Fruit fly (Drosophila melanogaster) whole organism, embryonic: Measurements from ENCODE around the gene spas.

ENCODE experiments used
- Atf6 ChIP-seq: fragments of 200-800 bp; sonication (Bioruptor generic); IDR thresholded peaks from 2 replicates; pipeline ENCODE4 v1.3.6; 2022; ENCODE audit warnings: missing biosample characterization, missing genetic modification characterization
- B-H1 ChIP-seq: fragments of 200-800 bp; sonication (Bioruptor generic); IDR thresholded peaks from 3 replicates; pipeline ENCODE4 v1.3.6; 2022; ENCODE audit warnings: missing biosample characterization, missing genetic modification characterization
- BtbVII ChIP-seq: fragments of 200-800 bp; sonication (Bioruptor generic); optimal IDR thresholded peaks from 3 replicates; lab custom pipeline; 2017; ENCODE audit warnings: missing biosample characterization, mild to moderate bottlenecking, missing genetic modification characterization
- CG10209 ChIP-seq: fragments of 200-800 bp; sonication (Bioruptor generic); optimal IDR thresholded peaks from 3 replicates; lab custom pipeline; 2017; ENCODE audit warnings: missing biosample characterization, mild to moderate bottlenecking, missing genetic modification characterization, missing genetic modification reagents
- CG10565 ChIP-seq: fragments of 200-800 bp; sonication (Bioruptor generic); optimal IDR thresholded peaks from 3 replicates; lab custom pipeline; 2016; ENCODE audit warnings: missing biosample characterization, mild to moderate bottlenecking, missing genetic modification characterization
- CG10979 ChIP-seq: fragments of 200-800 bp; sonication (Bioruptor generic); optimal IDR thresholded peaks from 2 replicates; lab custom pipeline; 2018; ENCODE audit warnings: missing biosample characterization, mild to moderate bottlenecking, missing genetic modification characterization, moderate library complexity
- CG12744 ChIP-seq: fragments of 200-800 bp; sonication (Bioruptor generic); optimal IDR thresholded peaks from 2 replicates; lab custom pipeline; 2016; ENCODE audit warnings: missing biosample characterization, missing genetic modification characterization
- CG14667 ChIP-seq: fragments of 200-800 bp; sonication (Bioruptor generic); IDR thresholded peaks from 2 replicates; pipeline ENCODE4 v1.3.6; 2022; ENCODE audit warnings: missing biosample characterization, missing genetic modification characterization
- CG15514 ChIP-seq: fragments of 200-800 bp; sonication (Bioruptor generic); optimal IDR thresholded peaks from 3 replicates; lab custom pipeline; 2017; ENCODE audit warnings: missing biosample characterization, missing genetic modification characterization, mild to moderate bottlenecking, moderate library complexity, missing genetic modification reagents
- CG16813 ChIP-seq: fragments of 200-800 bp; sonication (Bioruptor generic); IDR thresholded peaks from 3 replicates; pipeline ENCODE4 v1.3.6; 2022; ENCODE audit warnings: missing biosample characterization, missing genetic modification characterization; ENCODE audit not compliant: partially characterized antibody
- CG17385 ChIP-seq: fragments of 200-800 bp; sonication (Bioruptor generic); optimal IDR thresholded peaks from 3 replicates; lab custom pipeline; 2018; ENCODE audit warnings: missing biosample characterization, mild to moderate bottlenecking, missing genetic modification characterization
- CG18011 ChIP-seq: fragments of 200-800 bp; sonication (Bioruptor generic); optimal IDR thresholded peaks from 2 replicates; lab custom pipeline; 2017; ENCODE audit warnings: missing biosample characterization, missing genetic modification characterization, mild to moderate bottlenecking, moderate library complexity, missing genotype
- CG18476 ChIP-seq: fragments of 200-800 bp; sonication (Bioruptor generic); optimal IDR thresholded peaks from 2 replicates; lab custom pipeline; 2016; ENCODE audit warnings: missing biosample characterization, mild to moderate bottlenecking, missing genetic modification characterization
- CG32767 ChIP-seq: fragments of 200-800 bp; sonication (Bioruptor generic); IDR thresholded peaks from 2 replicates; pipeline ENCODE4 v1.3.6; 2022; ENCODE audit warnings: missing biosample characterization, missing genetic modification characterization
- CG34224 ChIP-seq: fragments of 200-800 bp; sonication (Bioruptor generic); IDR thresholded peaks from 3 replicates; pipeline ENCODE4 v1.3.6; 2022; ENCODE audit warnings: missing biosample characterization, missing genetic modification characterization; ENCODE audit not compliant: partially characterized antibody
- CG42726 ChIP-seq: fragments of 200-800 bp; sonication (Bioruptor generic); IDR thresholded peaks from 2 replicates; pipeline ENCODE4 v1.3.6; 2022; ENCODE audit warnings: missing biosample characterization, missing genetic modification characterization; ENCODE audit not compliant: partially characterized antibody
- CG4854 ChIP-seq: fragments of 200-800 bp; sonication (Bioruptor generic); optimal IDR thresholded peaks from 2 replicates; lab custom pipeline; 2016; ENCODE audit warnings: missing biosample characterization, missing genetic modification characterization, inconsistent platforms
- CG7786 ChIP-seq: fragments of 200-800 bp; sonication (Bioruptor generic); optimal IDR thresholded peaks from 2 replicates; lab custom pipeline; 2016; ENCODE audit warnings: missing biosample characterization, missing genetic modification characterization
- CG7987 ChIP-seq: fragments of 200-800 bp; sonication (Bioruptor generic); optimal IDR thresholded peaks from 2 replicates; lab custom pipeline; 2018; ENCODE audit warnings: missing biosample characterization, mild to moderate bottlenecking, missing genetic modification characterization, moderate library complexity
- CG9437 ChIP-seq: fragments of 200-800 bp; sonication (Bioruptor generic); optimal IDR thresholded peaks from 2 replicates; lab custom pipeline; 2018; ENCODE audit warnings: missing biosample characterization, mild to moderate bottlenecking, missing genetic modification characterization
- CG9817 ChIP-seq: fragments of 200-800 bp; sonication (Bioruptor generic); optimal IDR thresholded peaks from 2 replicates; lab custom pipeline; 2018; ENCODE audit warnings: missing biosample characterization, mild to moderate bottlenecking, missing genetic modification characterization, moderate library complexity
- CG9932 ChIP-seq: fragments of 200-800 bp; sonication (Bioruptor generic); IDR thresholded peaks from 2 replicates; pipeline ENCODE4 v1.3.6; 2022; ENCODE audit warnings: missing biosample characterization, missing genetic modification characterization
- Chrac-16 ChIP-seq: fragments of 200-800 bp; sonication (Bioruptor generic); optimal IDR thresholded peaks from 3 replicates; lab custom pipeline; 2016; ENCODE audit warnings: missing biosample characterization, missing genetic modification characterization
- D ChIP-seq, 2 experiments: fragments of 200-800 bp in 1 of 2; fragments of >200 bp in 1 of 2; sonication (Bioruptor generic) in 1 of 2; optimal IDR thresholded peaks; 2 replicates in 1 of 2; 3 replicates in 1 of 2; lab custom pipeline; 2017; ENCODE audit warnings: mild to moderate bottlenecking in 1 of 2, missing biosample characterization in 1 of 2, missing genetic modification characterization in 1 of 2, missing genetic modification reagents in 1 of 2
- Drgx ChIP-seq: fragments of 200-800 bp; sonication (Bioruptor generic); IDR thresholded peaks from 2 replicates; pipeline ENCODE4 v1.3.6; 2022; ENCODE audit warnings: missing biosample characterization, missing genetic modification characterization
- HmgD ChIP-seq: fragments of 200-800 bp; sonication (Bioruptor generic); optimal IDR thresholded peaks from 3 replicates; lab custom pipeline; 2016; ENCODE audit warnings: missing biosample characterization, missing genetic modification characterization
- Lhr ChIP-seq: fragments of 200-800 bp; sonication (Bioruptor generic); optimal IDR thresholded peaks from 3 replicates; lab custom pipeline; 2017; ENCODE audit warnings: mild to moderate bottlenecking, missing biosample characterization, missing genetic modification reagents, missing genetic modification characterization
- Max ChIP-seq: fragments of 200-800 bp; sonication (Bioruptor generic); optimal IDR thresholded peaks from 2 replicates; lab custom pipeline; 2016; ENCODE audit warnings: missing biosample characterization, mild to moderate bottlenecking, missing genetic modification characterization
- ash1 ChIP-seq: fragments of 200-800 bp; sonication (Bioruptor generic); optimal IDR thresholded peaks from 2 replicates; lab custom pipeline; 2018; ENCODE audit warnings: missing biosample characterization, mild to moderate bottlenecking, missing genetic modification characterization
- br ChIP-seq: fragments of >200 bp; optimal IDR thresholded peaks from 2 replicates; lab custom pipeline; 2017
- esg ChIP-seq: fragments of 200-800 bp; sonication (Bioruptor generic); conservative IDR thresholded peaks from 2 replicates; pipeline ENCODE4 v1.3.6; 2022; ENCODE audit warnings: missing biosample characterization, missing genetic modification characterization
- fd3F ChIP-seq: fragments of 200-800 bp; sonication (Bioruptor generic); optimal IDR thresholded peaks from 2 replicates; lab custom pipeline; 2018; ENCODE audit warnings: missing biosample characterization, mild to moderate bottlenecking, missing genetic modification characterization, moderate library complexity
- fd64A ChIP-seq: fragments of 200-800 bp; sonication (Bioruptor generic); optimal IDR thresholded peaks from 3 replicates; lab custom pipeline; 2018; ENCODE audit warnings: missing biosample characterization, mild to moderate bottlenecking, missing genetic modification characterization
- kah ChIP-seq: fragments of 200-800 bp; sonication (Bioruptor generic); optimal IDR thresholded peaks from 2 replicates; lab custom pipeline; 2018; ENCODE audit warnings: missing biosample characterization, mild to moderate bottlenecking, missing genetic modification characterization
- kni ChIP-seq: fragments of 200-800 bp; sonication (Bioruptor generic); optimal IDR thresholded peaks from 3 replicates; lab custom pipeline; 2017; ENCODE audit warnings: mild to moderate bottlenecking, missing biosample characterization, missing genetic modification reagents, missing genetic modification characterization
- lov ChIP-seq, 2 experiments: fragments of 200-800 bp in 1 of 2; fragments of >200 bp in 1 of 2; sonication (Bioruptor generic) in 1 of 2; IDR thresholded peaks in 1 of 2; optimal IDR thresholded peaks in 1 of 2; 2 replicates in 1 of 2; 3 replicates in 1 of 2; pipeline versions ENCODE4 v1.3.6 to Lab custom; 2017 to 2022; ENCODE audit warnings: missing biosample characterization in 1 of 2, missing genetic modification characterization in 1 of 2
- pnt ChIP-seq: fragments of 200-800 bp; sonication (Bioruptor generic); optimal IDR thresholded peaks from 3 replicates; lab custom pipeline; 2016; ENCODE audit warnings: missing biosample characterization, missing genetic modification characterization
- prd ChIP-seq, 3 experiments: fragments of >200 bp in 2 of 3; fragments of 200-800 bp in 1 of 3; sonication (Bioruptor generic) in 1 of 3; optimal IDR thresholded peaks in 2 of 3; IDR thresholded peaks in 1 of 3; 2 replicates in 2 of 3; 3 replicates in 1 of 3; pipeline versions ENCODE4 v1.3.6 to Lab custom; 2017 to 2022; ENCODE audit warnings: missing biosample characterization in 1 of 3, missing genetic modification characterization in 1 of 3
- pros ChIP-seq: fragments of 200-800 bp; sonication (Bioruptor generic); optimal IDR thresholded peaks from 3 replicates; lab custom pipeline; 2019; ENCODE audit warnings: missing biosample characterization, mild to moderate bottlenecking, missing genetic modification characterization, moderate library complexity
- repo ChIP-seq: fragments of 200-800 bp; sonication (Bioruptor generic); optimal IDR thresholded peaks from 2 replicates; lab custom pipeline; 2016; ENCODE audit warnings: missing biosample characterization, missing genetic modification characterization
- schlank ChIP-seq: fragments of 200-800 bp; sonication (Bioruptor generic); optimal IDR thresholded peaks from 2 replicates; lab custom pipeline; 2018; ENCODE audit warnings: missing biosample characterization, mild to moderate bottlenecking, missing genetic modification characterization
- scrt ChIP-seq: fragments of 200-800 bp; sonication (Bioruptor generic); optimal IDR thresholded peaks from 2 replicates; lab custom pipeline; 2018; ENCODE audit warnings: missing biosample characterization, mild to moderate bottlenecking, missing genetic modification characterization, moderate library complexity
- tap ChIP-seq: fragments of 200-800 bp; optimal IDR thresholded peaks from 3 replicates; lab custom pipeline; 2019; ENCODE audit warnings: missing biosample characterization, mild to moderate bottlenecking, missing genetic modification characterization, moderate library complexity
- tgo ChIP-seq: fragments of 200-800 bp; sonication (Bioruptor generic); IDR thresholded peaks from 3 replicates; pipeline ENCODE4 v1.3.6; 2022; ENCODE audit warnings: missing biosample characterization, missing genetic modification characterization

spas gene

DNA sequence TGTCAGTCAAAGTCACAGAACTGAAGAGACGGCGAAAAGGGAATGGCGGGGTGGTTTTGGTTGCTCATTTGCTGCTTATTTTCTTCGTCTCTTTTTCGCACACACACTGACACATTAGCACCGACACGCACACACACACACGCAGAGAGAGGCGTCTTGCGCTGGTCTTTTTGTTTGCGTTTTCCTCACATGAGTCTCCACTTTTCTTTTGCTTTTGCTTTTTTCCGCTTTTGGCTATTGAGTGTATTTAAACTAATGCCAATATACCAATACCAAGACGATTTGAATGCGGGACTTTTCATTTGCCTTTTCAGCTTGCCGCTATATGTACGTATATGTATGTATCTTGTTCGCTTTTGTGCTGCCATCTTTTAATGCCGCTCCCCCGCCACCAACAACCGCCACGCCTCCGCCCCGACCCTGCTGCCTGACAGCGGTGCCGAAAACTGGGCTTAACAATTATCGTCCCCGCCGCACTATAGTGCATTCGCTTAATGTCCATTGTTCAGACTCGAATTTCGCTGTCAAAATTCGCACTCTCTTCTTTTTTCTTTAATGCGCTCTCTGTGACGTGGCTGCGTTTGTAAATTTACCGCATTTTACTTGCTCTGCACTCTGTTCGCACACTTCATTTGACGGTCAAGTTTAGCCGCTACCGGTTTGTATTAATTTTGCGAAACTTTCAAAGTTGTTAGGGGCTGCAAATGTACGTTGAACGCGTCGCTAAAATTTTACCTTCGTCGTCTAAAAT, 9.4 kb downstream of the spas start, which contains the start of gene CG5986 (continued):
- TF ChIP-seq fd3F (no peak), CG32767 (GFP tag; lab: Robert Waterston, UW) (peak; percentile 37; the same call in 1 of the 2 replicates), prd (optimal IDR thresholded peaks at IDR 0.05; lab: Kevin White, UChicago) (no peak), prd (GFP tag; IDR thresholded peaks at IDR 0.05; lab: Robert Waterston, UW) (0 out of 3 replicates have a peak, but pooled peaks have one; percentile 20), scrt (GFP tag; lab: Kevin White, UChicago) (no peak)

DNA sequence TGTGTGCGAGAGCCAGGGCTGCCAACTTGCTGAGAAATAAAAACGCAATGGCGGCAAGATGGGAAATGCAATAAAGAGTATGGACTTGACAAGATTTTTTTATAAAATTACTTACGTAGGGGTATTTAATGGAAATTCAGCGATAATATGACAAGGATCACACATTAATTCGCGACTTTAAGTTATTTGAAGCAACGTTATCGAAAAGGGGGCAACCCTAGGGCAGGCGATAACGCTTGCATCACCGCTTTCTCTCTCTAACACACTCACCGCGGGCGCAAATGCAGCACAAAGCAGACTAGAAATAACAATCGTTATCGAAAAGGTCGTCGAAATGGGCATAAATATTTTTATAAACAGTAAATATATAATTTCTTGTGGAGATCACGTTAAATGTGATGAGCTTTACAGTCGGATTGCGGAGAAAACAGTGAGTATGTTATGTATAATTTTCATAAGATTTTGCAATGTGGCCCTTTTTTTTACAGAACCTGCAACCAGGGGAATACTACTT, 10.0 kb downstream of the spas start, which contains the start of gene Rox8:
Gene Rox8 (minus strand): TSS at position 268 of the 514 bp plus-strand sequence.
- TF ChIP-seq br = no peak
- TF ChIP-seq CG10209 (GFP tag; lab: Kevin White, UChicago) = peak; percentile 9
- TF ChIP-seq B-H1 = no peak
- no peak for TF ChIP-seq CG10565
- no peak for TF ChIP-seq CG7987
- peak; percentile 73 for TF ChIP-seq CG15514 (GFP tag; lab: Kevin White, UChicago)
- TF ChIP-seq CG10979 (tag; lab: Kevin White, UChicago) = peak; percentile 38
- no peak for TF ChIP-seq fd64A
- TF ChIP-seq lov (optimal IDR thresholded peaks at IDR 0.05; lab: Kevin White, UChicago) = no peak
- TF ChIP-seq lov (GFP tag; IDR thresholded peaks at IDR 0.05; lab: Robert Waterston, UW) = no peak
- TF ChIP-seq CG7786 = no peak
- TF ChIP-seq Atf6 (GFP tag; lab: Robert Waterston, UW) = no peak; the same call in 1 of the 2 replicates
- TF ChIP-seq tgo (GFP tag; lab: Robert Waterston, UW) = no peak; the same call in 2 of the 3 replicates
- no peak for TF ChIP-seq Drgx
- peak; percentile 63 for TF ChIP-seq Max (GFP tag; lab: Kevin White, UChicago)
- TF ChIP-seq tap (tag; lab: Kevin White, UChicago) = peak; percentile 31
- peak; percentile 39 for TF ChIP-seq HmgD (GFP tag; lab: Kevin White, UChicago)
- TF ChIP-seq schlank (tag; lab: Kevin White, UChicago) = no peak
- TF ChIP-seq CG9932 (GFP tag; lab: Robert Waterston, UW) = peak; percentile 46
- peak; percentile 33 for TF ChIP-seq CG18476
- TF ChIP-seq CG12744 (GFP tag; lab: Kevin White, UChicago) = no peak
- TF ChIP-seq kni (GFP tag; lab: Kevin White, UChicago) = peak; percentile 68
- TF ChIP-seq CG14667 = no peak
- TF ChIP-seq esg = no peak; the same call in 1 of the 2 replicates
- no peak for TF ChIP-seq kah (GFP tag; lab: Kevin White, UChicago)
- no peak for TF ChIP-seq Chrac-16 (GFP tag; lab: Kevin White, UChicago)
- peak; percentile 52; the same call in 1 of the 3 replicates for TF ChIP-seq CG34224
- TF ChIP-seq CG18011 = no peak
- TF ChIP-seq CG42726 (GFP tag; lab: Robert Waterston, UW) = no peak
- TF ChIP-seq pros = no peak
- TF ChIP-seq prd (optimal IDR thresholded peaks at IDR 0.05; lab: Kevin White, UChicago) = no peak
- TF ChIP-seq prd (GFP tag; IDR thresholded peaks at IDR 0.05; lab: Robert Waterston, UW) = no peak; the same call in 2 of the 3 replicates
- no peak for TF ChIP-seq D (optimal IDR thresholded peaks at IDR 0.05; lab: Kevin White, UChicago)
- TF ChIP-seq D (GFP tag; optimal IDR thresholded peaks at IDR 0.05; lab: Kevin White, UChicago) = no peak
- no peak for TF ChIP-seq repo
- no peak for TF ChIP-seq CG4854 (GFP tag; lab: Kevin White, UChicago)
- TF ChIP-seq CG9817 (tag; lab: Kevin White, UChicago) = peak; percentile 29
- no peak for TF ChIP-seq Lhr (GFP tag; lab: Kevin White, UChicago)
- TF ChIP-seq CG9437 (GFP tag; lab: Kevin White, UChicago) = peak; percentile 46
- peak; percentile 0 for TF ChIP-seq CG17385 (GFP tag; lab: Kevin White, UChicago)
- TF ChIP-seq pnt = no peak
- TF ChIP-seq BtbVII (GFP tag; lab: Kevin White, UChicago) = peak; percentile 66
- TF ChIP-seq ash1 = no peak
- peak; percentile 50; the same call in 2 of the 3 replicates for TF ChIP-seq CG16813
